Fruit fly (Drosophila melanogaster) S2 (cell line): ENCODE data around the gene Eato.

Experiments
- CG8478 ChIP-seq: fragments of >200 bp; optimal IDR thresholded peaks from 2 replicates; lab custom pipeline; 2018
- CTCF ChIP-seq, 2 experiments: fragments of >200 bp; optimal IDR thresholded peaks; 2 replicates each; lab custom pipeline; 2018

- TF ChIP-seq CTCF (optimal IDR thresholded peaks at IDR 0.05; lab: Kevin White, UChicago): no peak
- no peak for TF ChIP-seq CG8478 (lab: Kevin White, UChicago)
Measured at dm6 chr2L:13813156-13813555, 29.3 kb downstream of the Eato start, which contains the start of gene CG16888.
